Worm (Caenorhabditis elegans): ENCODE data around the gene F27B3.8.

F27B3.8 gene

ce11 chrIII:6558487-6558886 is 21.0 kb upstream of the F27B3.8 start, which contains the start of gene C09E7.8:
C09E7.8 (minus strand) TSS chrIII:6558587.
- no peak for TF ChIP-seq skn-1 (tag; optimal IDR thresholded peaks at IDR 0.05)
- TF ChIP-seq lin-13 (GFP tag; optimal IDR thresholded peaks at IDR 0.05) = no peak
- no peak for TF ChIP-seq ztf-4 (tag; optimal IDR thresholded peaks at IDR 0.05)
- TF ChIP-seq crh-2 (tag; optimal IDR thresholded peaks at IDR 0.05) = no peak
- TF ChIP-seq F13H6.1 (tag; optimal IDR thresholded peaks at IDR 0.05) = no peak
- TF ChIP-seq unc-55 (GFP tag; optimal IDR thresholded peaks at IDR 0.05) = no peak
- TF ChIP-seq snpc-4 (tag; optimal IDR thresholded peaks at IDR 0.05) = no peak
- TF ChIP-seq ceh-16 (tag; optimal IDR thresholded peaks at IDR 0.05) = no peak
- TF ChIP-seq nhr-23 (tag; optimal IDR thresholded peaks at IDR 0.05) = no peak
- no peak for TF ChIP-seq fos-1 (tag; optimal IDR thresholded peaks at IDR 0.05)
- no peak for TF ChIP-seq nhr-237 (tag; optimal IDR thresholded peaks at IDR 0.05)
- TF ChIP-seq ztf-11 (tag; optimal IDR thresholded peaks at IDR 0.05) = no peak
- TF ChIP-seq mab-5 (tag; optimal IDR thresholded peaks at IDR 0.05) = no peak
- TF ChIP-seq nhr-77 (tag; optimal IDR thresholded peaks at IDR 0.05) = no peak
- no peak for TF ChIP-seq unc-39 (tag; optimal IDR thresholded peaks at IDR 0.05)
- TF ChIP-seq elt-1 (tag; optimal IDR thresholded peaks at IDR 0.05) = no peak
- TF ChIP-seq zag-1 (tag; optimal IDR thresholded peaks at IDR 0.05) = no peak
- TF ChIP-seq Y55F3AM.14 (GFP tag; optimal IDR thresholded peaks at IDR 0.05) = no peak
- TF ChIP-seq blmp-1 (tag; optimal IDR thresholded peaks at IDR 0.05; ENCODE audit: insufficient read depth) = no peak

- TF ChIP-seq nhr-10 (tag; optimal IDR thresholded peaks at IDR 0.05) = no peak
- TF ChIP-seq unc-62 (GFP tag; optimal IDR thresholded peaks at IDR 0.05) = no peak
- no peak for TF ChIP-seq lsy-2 (tag; optimal IDR thresholded peaks at IDR 0.05)
- TF ChIP-seq lin-13 (GFP tag; optimal IDR thresholded peaks at IDR 0.05) = no peak
- TF ChIP-seq sem-4 (tag; optimal IDR thresholded peaks at IDR 0.05) = no peak
- TF ChIP-seq nhr-25 (tag; optimal IDR thresholded peaks at IDR 0.05) = no peak
- no peak for TF ChIP-seq sma-3 (GFP tag; optimal IDR thresholded peaks at IDR 0.05)
- no peak for TF ChIP-seq nhr-11 (tag; optimal IDR thresholded peaks at IDR 0.05)
- no peak for TF ChIP-seq nhr-237 (tag; optimal IDR thresholded peaks at IDR 0.05)
- TF ChIP-seq fos-1 (tag; optimal IDR thresholded peaks at IDR 0.05) = no peak
- TF ChIP-seq lin-11 (tag; optimal IDR thresholded peaks at IDR 0.05) = no peak
Measured at ce11 chrIII:6577159-6577558, 2.3 kb upstream of the F27B3.8 start.

ce11 chrIII:6578505-6578904 is 993 bp upstream of the F27B3.8 start, which contains the start of gene F27B3.6:
F27B3.6 (minus strand) TSS chrIII:6578605.
- TF ChIP-seq lin-11 (tag; optimal IDR thresholded peaks at IDR 0.05) = no peak

ce11 chrIII:6581585-6581984 is 2.1 kb downstream of the F27B3.8 start, which contains the start of gene acr-21:
acr-21 (plus strand) TSS chrIII:6581885.
- TF ChIP-seq nhr-129 (tag; optimal IDR thresholded peaks at IDR 0.05) (no peak), Y55F3AM.14 (GFP tag; optimal IDR thresholded peaks at IDR 0.05) (no peak), nhr-237 (tag; optimal IDR thresholded peaks at IDR 0.05) (no peak), mab-5 (tag; optimal IDR thresholded peaks at IDR 0.05) (no peak), unc-39 (tag; optimal IDR thresholded peaks at IDR 0.05) (no peak), nhr-21 (tag; optimal IDR thresholded peaks at IDR 0.05) (no peak), skn-1 (tag; optimal IDR thresholded peaks at IDR 0.05) (no peak), dmd-4 (tag; optimal IDR thresholded peaks at IDR 0.05) (no peak), nhr-12 (tag; optimal IDR thresholded peaks at IDR 0.05) (no peak), nhr-25 (tag; optimal IDR thresholded peaks at IDR 0.05) (no peak), zag-1 (tag; optimal IDR thresholded peaks at IDR 0.05) (no peak), ZK546.5 (tag; optimal IDR thresholded peaks at IDR 0.05) (no peak), nhr-10 (tag; optimal IDR thresholded peaks at IDR 0.05) (no peak)

DNA sequence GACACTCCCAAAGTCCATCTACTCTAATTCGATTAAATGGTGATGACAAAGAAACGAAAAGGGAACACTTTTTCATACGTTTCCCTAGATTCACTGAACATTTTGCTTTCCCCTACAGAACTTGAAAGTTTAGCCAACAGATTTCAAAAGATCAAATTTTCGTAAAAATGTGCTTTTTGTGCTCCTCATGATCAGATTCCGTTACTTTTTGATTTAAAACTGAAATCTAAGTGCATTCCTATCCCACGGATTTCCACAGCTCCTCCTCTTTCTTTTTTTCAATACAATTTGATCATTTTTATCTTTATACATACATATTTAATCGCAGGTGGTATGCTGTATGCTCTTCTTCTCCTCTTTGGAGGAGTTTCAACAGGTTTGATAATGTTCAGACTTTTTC is 8.1 kb downstream of the F27B3.8 start, which contains the start of gene ddo-3:
TSS of gene ddo-3 (plus strand) at position 301 of the 400 bp plus-strand sequence.
- TF ChIP-seq blmp-1 (tag; optimal IDR thresholded peaks at IDR 0.05; ENCODE audit: insufficient read depth) = no peak
- TF ChIP-seq egl-27 (tag; optimal IDR thresholded peaks at IDR 0.05) = no peak
- no peak for TF ChIP-seq nhr-77 (tag; optimal IDR thresholded peaks at IDR 0.05)
- no peak for TF ChIP-seq Y55F3AM.14 (GFP tag; optimal IDR thresholded peaks at IDR 0.05)
- no peak for TF ChIP-seq ztf-4 (tag; optimal IDR thresholded peaks at IDR 0.05)
- TF ChIP-seq sma-3 (GFP tag; optimal IDR thresholded peaks at IDR 0.05) = no peak

ce11 chrIII:6589499-6589898 is 10.0 kb downstream of the F27B3.8 start:
- no peak for TF ChIP-seq nhr-10 (tag; optimal IDR thresholded peaks at IDR 0.05)
- no peak for TF ChIP-seq nhr-21 (tag; optimal IDR thresholded peaks at IDR 0.05)
- no peak for TF ChIP-seq elt-3 (tag; optimal IDR thresholded peaks at IDR 0.05)
- TF ChIP-seq Y55F3AM.14 (GFP tag; optimal IDR thresholded peaks at IDR 0.05) = no peak
- TF ChIP-seq nhr-23 (tag; optimal IDR thresholded peaks at IDR 0.05) = no peak
- no peak for TF ChIP-seq nhr-25 (tag; optimal IDR thresholded peaks at IDR 0.05)
- no peak for TF ChIP-seq lin-39 (tag; optimal IDR thresholded peaks at IDR 0.05)
- no peak for TF ChIP-seq dmd-4 (tag; optimal IDR thresholded peaks at IDR 0.05)
- no peak for TF ChIP-seq unc-39 (tag; optimal IDR thresholded peaks at IDR 0.05)
- no peak for TF ChIP-seq ZK546.5 (tag; optimal IDR thresholded peaks at IDR 0.05)
- no peak for TF ChIP-seq nhr-12 (tag; optimal IDR thresholded peaks at IDR 0.05)

All from whole organism, L2 larva.